Fruit fly (Drosophila melanogaster) whole organism, larva: Measurements from ENCODE around the gene CG31099.

ENCODE experiments used
- noc ChIP-seq: fragments of 200-800 bp; sonication (Bioruptor generic); optimal IDR thresholded peaks from 3 replicates; lab custom pipeline; 2019; ENCODE audit warnings: missing biosample characterization, mild to moderate bottlenecking, missing genetic modification characterization, moderate library complexity

CG31099 gene

dm6 chr3R:25308228-25308627 is 2.5 kb downstream of the CG31099 start, which contains the start of gene CG10550:
Gene CG10550, minus strand, starts transcription at chr3R:25308391.
- no peak for TF ChIP-seq noc (tag; lab: Kevin White, UChicago)

- TF ChIP-seq noc (tag; lab: Kevin White, UChicago): peak; percentile 47
These were observed 4.8 kb downstream of the CG31099 start for dm6 chr3R:25305822-25306544.

dm6 chr3R:25303857-25304440 is 6.8 kb downstream of the CG31099 start, which contains the start of gene CG31436:
Gene CG31436, plus strand, starts transcription at chr3R:25304137.
- no peak for TF ChIP-seq noc (tag; lab: Kevin White, UChicago)

- TF ChIP-seq noc (tag; lab: Kevin White, UChicago): no peak
These were observed 8.5 kb downstream of the CG31099 start, which contains the start of gene CG31370 for dm6 chr3R:25302239-25302638. Gene CG31370, plus strand, starts transcription at chr3R:25302464.

- no peak for TF ChIP-seq noc (tag; lab: Kevin White, UChicago)
These were observed 10.2 kb downstream of the CG31099 start, which contains the start of gene CG13659 for dm6 chr3R:25300575-25300974. Gene CG13659, plus strand, starts transcription at chr3R:25300891.

- TF ChIP-seq noc (tag; lab: Kevin White, UChicago): no peak
These were observed 11.2 kb downstream of the CG31099 start, which contains the start of gene CG31288 for dm6 chr3R:25299507-25299964. Gene CG31288, minus strand, starts transcription at chr3R:25299557.

dm6 chr3R:25297678-25298077 is 13.1 kb downstream of the CG31099 start, which contains the start of gene CG31097:
Gene CG31097, minus strand, starts transcription at chr3R:25297778.
- no peak for TF ChIP-seq noc (tag; lab: Kevin White, UChicago)

dm6 chr3R:25295320-25296020 is 15.3 kb downstream of the CG31099 start, which contains the start of gene CG31102:
Gene CG31102, minus strand, starts transcription at chr3R:25295594.
- TF ChIP-seq noc (tag; lab: Kevin White, UChicago): peak; percentile 65

- peak; percentile 59 for TF ChIP-seq noc (tag; lab: Kevin White, UChicago)
These were observed 17.9 kb downstream of the CG31099 start, which contains the start of gene CG31098 for dm6 chr3R:25292864-25293284. Gene CG31098, minus strand, starts transcription at chr3R:25292977.

- no peak for TF ChIP-seq noc (tag; lab: Kevin White, UChicago)
These were observed 21.2 kb downstream of the CG31099 start, which contains the start of gene CG11893 for dm6 chr3R:25289589-25289988. Gene CG11893, plus strand, starts transcription at chr3R:25289889.

- TF ChIP-seq noc (tag; lab: Kevin White, UChicago): no peak
These were observed 23.6 kb downstream of the CG31099 start, which contains the start of gene CG13658 for dm6 chr3R:25287128-25287527. Gene CG13658, plus strand, starts transcription at chr3R:25287474.

- TF ChIP-seq noc (tag; lab: Kevin White, UChicago): no peak
These were observed 25.6 kb downstream of the CG31099 start, which contains the start of gene CG31104 for dm6 chr3R:25285173-25285572. Gene CG31104, plus strand, starts transcription at chr3R:25285473.

dm6 chr3R:25283209-25283670 is 27.5 kb downstream of the CG31099 start, which contains the start of gene CG31300:
Gene CG31300, plus strand, starts transcription at chr3R:25283620.
- TF ChIP-seq noc (tag; lab: Kevin White, UChicago): no peak

dm6 chr3R:25281165-25281564 is 29.6 kb downstream of the CG31099 start, which contains the start of gene CG11892:
Gene CG11892, plus strand, starts transcription at chr3R:25281548.
- TF ChIP-seq noc (tag; lab: Kevin White, UChicago): peak; percentile 84

- peak; percentile 65 for TF ChIP-seq noc (tag; lab: Kevin White, UChicago)
These were observed 30.9 kb downstream of the CG31099 start, which contains the start of gene CG10514 for dm6 chr3R:25279796-25280350. Gene CG10514, minus strand, starts transcription at chr3R:25279846.
